4 fruit fly cellular contexts compared by ENCODE assay signal in the genomic region with DNA sequence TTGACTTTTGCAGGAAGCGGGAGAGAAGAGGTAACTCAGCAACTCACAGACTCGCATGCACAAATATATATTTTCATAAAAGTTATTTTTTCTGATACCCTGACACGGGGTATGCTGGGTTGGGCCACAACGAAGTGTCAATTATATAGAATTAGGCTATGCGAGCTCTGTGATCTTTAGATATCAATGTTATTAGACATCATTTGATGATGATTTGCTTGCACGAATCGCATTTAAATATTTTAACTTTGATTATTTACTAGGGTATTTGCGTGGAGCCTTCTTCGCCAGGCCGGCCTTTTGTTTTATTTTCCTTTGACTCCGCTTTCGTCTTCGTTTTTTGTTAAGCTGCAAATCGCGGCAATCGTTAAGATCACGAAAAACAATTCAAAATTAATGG.
TF ChIP-seq lines count a peak whose summit lies in the region.

No protein-coding gene starts in this region.

- no peak for TF ChIP-seq CTCF in whole organism, embryonic (GFP tag; optimal IDR thresholded peaks at IDR 0.05; lab: Kevin White, UChicago)

TF ChIP-seq in whole organism, embryonic, 481 proteins besides CTCF, POLR2A, EP300 and RAD21:
- TF ChIP-seq crp (GFP tag; optimal IDR thresholded peaks at IDR 0.05; lab: Kevin White, UChicago): no peak
- TF ChIP-seq lab (GFP tag; optimal IDR thresholded peaks at IDR 0.05; lab: Kevin White, UChicago): no peak
- TF ChIP-seq bsh (GFP tag; optimal IDR thresholded peaks at IDR 0.05; lab: Kevin White, UChicago): peak in 1 of 2 experiments; percentile 32
- peak; percentile 78 for TF ChIP-seq nom (GFP tag; optimal IDR thresholded peaks at IDR 0.05; lab: Kevin White, UChicago)
- no peak for TF ChIP-seq ro (GFP tag; IDR thresholded peaks at IDR 0.05; lab: Robert Waterston, UW)
- peak; percentile 78 for TF ChIP-seq lbe (GFP tag; optimal IDR thresholded peaks at IDR 0.05; lab: Kevin White, UChicago)
- TF ChIP-seq corto (GFP tag; optimal IDR thresholded peaks at IDR 0.05; lab: Kevin White, UChicago): peak; percentile 72
- TF ChIP-seq B-H1 (GFP tag; IDR thresholded peaks at IDR 0.05; lab: Robert Waterston, UW): no peak
- no peak for TF ChIP-seq eyg (GFP tag; optimal IDR thresholded peaks at IDR 0.05; lab: Kevin White, UChicago)
- TF ChIP-seq gsb (GFP tag; IDR thresholded peaks at IDR 0.05; lab: Robert Waterston, UW): no peak
- no peak for TF ChIP-seq grn (GFP tag; optimal IDR thresholded peaks at IDR 0.05; lab: Kevin White, UChicago)
- no peak for TF ChIP-seq al (GFP tag; IDR thresholded peaks at IDR 0.05; lab: Robert Waterston, UW)

TF ChIP-seq in whole organism, prepupa, 60 proteins besides CTCF, POLR2A, EP300 and RAD21 (continues in another document):
- TF ChIP-seq Smox (GFP tag; optimal IDR thresholded peaks at IDR 0.05; lab: Kevin White, UChicago) (peak; percentile 79), CG11294 (GFP tag; IDR thresholded peaks at IDR 0.05; lab: Robert Waterston, UW) (no peak), CG11902 (GFP tag; optimal IDR thresholded peaks at IDR 0.05; lab: Kevin White, UChicago) (peak; percentile 81), Ets21C (GFP tag; optimal IDR thresholded peaks at IDR 0.05; lab: Kevin White, UChicago) (peak; percentile 81), Eip93F (GFP tag; optimal IDR thresholded peaks at IDR 0.05; lab: Kevin White, UChicago) (peak; percentile 19), dac (GFP tag; optimal IDR thresholded peaks at IDR 0.05; lab: Kevin White, UChicago) (no peak), CG1621 (tag; optimal IDR thresholded peaks at IDR 0.05; lab: Kevin White, UChicago) (peak; percentile 71), CG11762 (GFP tag; optimal IDR thresholded peaks at IDR 0.05; lab: Kevin White, UChicago; ENCODE audit: insufficient read depth) (peak; percentile 68), Hr38 (GFP tag; optimal IDR thresholded peaks at IDR 0.05; lab: Kevin White, UChicago) (no peak), fd85E (GFP tag; optimal IDR thresholded peaks at IDR 0.05; lab: Kevin White, UChicago) (no peak), CG3032 (tag; optimal IDR thresholded peaks at IDR 0.05; lab: Kevin White, UChicago) (peak; percentile 85), CG6163 (GFP tag; IDR thresholded peaks at IDR 0.05; lab: Robert Waterston, UW) (peak; percentile 83), spab (GFP tag; optimal IDR thresholded peaks at IDR 0.05; lab: Kevin White, UChicago) (peak; percentile 81), vri (GFP tag; optimal IDR thresholded peaks at IDR 0.05; lab: Kevin White, UChicago) (peak; percentile 74), eg (GFP tag; IDR thresholded peaks at IDR 0.05; lab: Robert Waterston, UW) (no peak), CG15336 (GFP tag; IDR thresholded peaks at IDR 0.05; lab: Robert Waterston, UW) (peak; percentile 30; the same call in 1 of the 2 replicates), Lpt (GFP tag; optimal IDR thresholded peaks at IDR 0.05; lab: Kevin White, UChicago) (peak; percentile 7), fd59A (GFP tag; optimal IDR thresholded peaks at IDR 0.05; lab: Kevin White, UChicago) (peak; percentile 80), CG16779 (tag; optimal IDR thresholded peaks at IDR 0.05; lab: Kevin White, UChicago) (peak; percentile 42), CG34406 (GFP tag; optimal IDR thresholded peaks at IDR 0.05; lab: Kevin White, UChicago) (peak; percentile 87), ss (GFP tag; optimal IDR thresholded peaks at IDR 0.05; lab: Kevin White, UChicago) (peak; percentile 73 to 85), fkh (GFP tag; optimal IDR thresholded peaks at IDR 0.05; lab: Kevin White, UChicago) (no peak), Hr39 (GFP tag; optimal IDR thresholded peaks at IDR 0.05; lab: Kevin White, UChicago) (peak; percentile 89), acj6 (GFP tag; optimal IDR thresholded peaks at IDR 0.05; lab: Kevin White, UChicago) (peak; percentile 84), OdsH (GFP tag; optimal IDR thresholded peaks at IDR 0.05; lab: Kevin White, UChicago) (peak; percentile 81)

TF ChIP-seq in whole organism, pupa, 21 proteins besides CTCF, POLR2A, EP300 and RAD21:
- TF ChIP-seq EcR (GFP tag; optimal IDR thresholded peaks at IDR 0.05; lab: Kevin White, UChicago): no peak
- TF ChIP-seq fd96Ca (GFP tag; IDR thresholded peaks at IDR 0.05; lab: Robert Waterston, UW): peak; percentile 67
- no peak for TF ChIP-seq Ets98B (GFP tag; IDR thresholded peaks at IDR 0.05; lab: Robert Waterston, UW)
- TF ChIP-seq CG10348 (GFP tag; IDR thresholded peaks at IDR 0.05; lab: Robert Waterston, UW): no peak
- TF ChIP-seq Snoo (tag; optimal IDR thresholded peaks at IDR 0.05; lab: Kevin White, UChicago): peak; percentile 82
- peak; percentile 71 for TF ChIP-seq Pif1A (GFP tag; optimal IDR thresholded peaks at IDR 0.05; lab: Kevin White, UChicago)
- TF ChIP-seq CG14655 (GFP tag; optimal IDR thresholded peaks at IDR 0.05; lab: Kevin White, UChicago): peak; percentile 51
- no peak for TF ChIP-seq CG32121 (GFP tag; IDR thresholded peaks at IDR 0.05; lab: Robert Waterston, UW)
- peak; percentile 67 for TF ChIP-seq Pif1B (GFP tag; optimal IDR thresholded peaks at IDR 0.05; lab: Kevin White, UChicago)
- peak; percentile 21 for TF ChIP-seq CG8301 (tag; optimal IDR thresholded peaks at IDR 0.05; lab: Kevin White, UChicago)
- TF ChIP-seq CG34367 (tag; optimal IDR thresholded peaks at IDR 0.05; lab: Kevin White, UChicago): peak; percentile 79
- TF ChIP-seq CG8159 (tag; optimal IDR thresholded peaks at IDR 0.05; lab: Kevin White, UChicago): peak; percentile 88
- TF ChIP-seq CG13204 (GFP tag; optimal IDR thresholded peaks at IDR 0.05; lab: Kevin White, UChicago): peak; percentile 45
- TF ChIP-seq CG15710 (tag; optimal IDR thresholded peaks at IDR 0.05; lab: Kevin White, UChicago): peak; percentile 86
- TF ChIP-seq rn (GFP tag; IDR thresholded peaks at IDR 0.05; lab: Robert Waterston, UW): no peak
- TF ChIP-seq CG17806 (tag; optimal IDR thresholded peaks at IDR 0.05; lab: Kevin White, UChicago): peak; percentile 81
- TF ChIP-seq D1 (tag; optimal IDR thresholded peaks at IDR 0.05; lab: Kevin White, UChicago): peak; percentile 38
- peak; percentile 72 for TF ChIP-seq gl (tag; optimal IDR thresholded peaks at IDR 0.05; lab: Kevin White, UChicago)
- TF ChIP-seq CG12605 (GFP tag; IDR thresholded peaks at IDR 0.05; lab: Robert Waterston, UW): no peak
- peak; percentile 42; the same call in 1 of the 3 replicates for TF ChIP-seq CG4496 (GFP tag; IDR thresholded peaks at IDR 0.05; lab: Robert Waterston, UW)
- peak; percentile 80 for TF ChIP-seq CG9948 (tag; optimal IDR thresholded peaks at IDR 0.05; lab: Kevin White, UChicago)

TF ChIP-seq in whole organism, wandering third instar larva, 38 proteins besides CTCF, POLR2A, EP300 and RAD21:
- TF ChIP-seq dmrt93B (GFP tag; optimal IDR thresholded peaks at IDR 0.05; lab: Kevin White, UChicago) (peak; percentile 69), foxo (GFP tag; optimal IDR thresholded peaks at IDR 0.05; lab: Kevin White, UChicago) (peak in 1 of 2 experiments; percentile 82), Abd-B (GFP tag; optimal IDR thresholded peaks at IDR 0.05; lab: Kevin White, UChicago) (no peak), woc (GFP tag; optimal IDR thresholded peaks at IDR 0.05; lab: Kevin White, UChicago) (peak; percentile 77), Dfd (GFP tag; optimal IDR thresholded peaks at IDR 0.05; lab: Kevin White, UChicago) (no peak), psq (GFP tag; optimal IDR thresholded peaks at IDR 0.05; lab: Kevin White, UChicago) (peak; percentile 77), usp (GFP tag; optimal IDR thresholded peaks at IDR 0.05; lab: Kevin White, UChicago) (no peak), HLH106 (tag; optimal IDR thresholded peaks at IDR 0.05; lab: Kevin White, UChicago) (peak; percentile 85), h (GFP tag; optimal IDR thresholded peaks at IDR 0.05; lab: Kevin White, UChicago) (peak; percentile 91), OdsH (GFP tag; optimal IDR thresholded peaks at IDR 0.05; lab: Kevin White, UChicago) (peak; percentile 81), ey (GFP tag; optimal IDR thresholded peaks at IDR 0.05; lab: Kevin White, UChicago) (peak; percentile 84), Hr78 (GFP tag; optimal IDR thresholded peaks at IDR 0.05; lab: Kevin White, UChicago) (no peak), Sp1 (GFP tag; optimal IDR thresholded peaks at IDR 0.05; lab: Kevin White, UChicago) (peak; percentile 79), tai (GFP tag; optimal IDR thresholded peaks at IDR 0.05; lab: Kevin White, UChicago) (peak; percentile 43), lola (GFP tag; optimal IDR thresholded peaks at IDR 0.05; lab: Kevin White, UChicago) (no peak), CG32264 (GFP tag; optimal IDR thresholded peaks at IDR 0.05; lab: Kevin White, UChicago) (peak; percentile 54), GATAd (GFP tag; optimal IDR thresholded peaks at IDR 0.05; lab: Kevin White, UChicago) (no peak), Hnf4 (GFP tag; optimal IDR thresholded peaks at IDR 0.05; lab: Kevin White, UChicago) (peak; percentile 62), rgr (GFP tag; optimal IDR thresholded peaks at IDR 0.05; lab: Kevin White, UChicago) (peak; percentile 79), Rel (GFP tag; optimal IDR thresholded peaks at IDR 0.05; lab: Kevin White, UChicago) (no peak), Rel (tag; optimal IDR thresholded peaks at IDR 0.05; lab: Kevin White, UChicago) (no peak), br (GFP tag; optimal IDR thresholded peaks at IDR 0.05; lab: Kevin White, UChicago) (peak; percentile 84), sage (GFP tag; optimal IDR thresholded peaks at IDR 0.05; lab: Kevin White, UChicago) (peak; percentile 62), jim (GFP tag; optimal IDR thresholded peaks at IDR 0.05; lab: Kevin White, UChicago) (no peak), fru (GFP tag; optimal IDR thresholded peaks at IDR 0.05; lab: Kevin White, UChicago) (peak; percentile 84)
TF ChIP-seq in whole organism, wandering third instar larva: peak in this region for 16.
